Worm (Caenorhabditis elegans): Measurements from ENCODE around the gene npp-18.
A peak's percentile ranks its signal among the peaks of the same experiment; 100 is the strongest.

npp-18 gene

ce11 chrIII:13346785-13347184, 50.1 kb downstream of the npp-18 start, which contains the start of gene mtm-6:
mtm-6 (plus strand) TSS chrIII:13347085.
- TF ChIP-seq F16B12.6 (tag; optimal IDR thresholded peaks at IDR 0.05) (peak; percentile 70), ces-1 (GFP tag; optimal IDR thresholded peaks at IDR 0.05) (no peak), ztf-4 (tag; optimal IDR thresholded peaks at IDR 0.05) (no peak), lsy-2 (tag; optimal IDR thresholded peaks at IDR 0.05) (peak in 1 of 2 experiments; percentile 23)

ce11 chrIII:13347782-13348327, 51.2 kb downstream of the npp-18 start:
- TF ChIP-seq hpl-2 (GFP tag; optimal IDR thresholded peaks at IDR 0.05): no peak
- TF ChIP-seq grh-1 (GFP tag; IDR thresholded peaks at IDR 0.05): no peak
- TF ChIP-seq fos-1 (tag; optimal IDR thresholded peaks at IDR 0.05): no peak
- no peak for TF ChIP-seq mab-9 (GFP tag; IDR thresholded peaks at IDR 0.05)
- TF ChIP-seq hlh-4 (tag; optimal IDR thresholded peaks at IDR 0.05): no peak
- TF ChIP-seq F16B12.6 (tag; optimal IDR thresholded peaks at IDR 0.05): no peak
- TF ChIP-seq tlp-1 (tag; optimal IDR thresholded peaks at IDR 0.05): no peak
- TF ChIP-seq unc-30 (tag; optimal IDR thresholded peaks at IDR 0.05): no peak
- TF ChIP-seq nhr-47 (tag; optimal IDR thresholded peaks at IDR 0.05): peak; percentile 11
- TF ChIP-seq nhr-11 (tag; optimal IDR thresholded peaks at IDR 0.05): no peak
- no peak for TF ChIP-seq lin-15B (tag; optimal IDR thresholded peaks at IDR 0.05)
- TF ChIP-seq swsn-7 (tag; optimal IDR thresholded peaks at IDR 0.05): peak; percentile 0
- peak; percentile 33 for TF ChIP-seq nhr-71 (tag; optimal IDR thresholded peaks at IDR 0.05)
- TF ChIP-seq nhr-28 (tag; optimal IDR thresholded peaks at IDR 0.05): no peak
- no peak for TF ChIP-seq ceh-63 (GFP tag; optimal IDR thresholded peaks at IDR 0.05)
- TF ChIP-seq zip-4 (GFP tag; optimal IDR thresholded peaks at IDR 0.05): no peak
- TF ChIP-seq ceh-8 (GFP tag; optimal IDR thresholded peaks at IDR 0.05): no peak
- peak in 2 of 3 experiments; percentile 7 to 48 for TF ChIP-seq ceh-82 (tag; optimal IDR thresholded peaks at IDR 0.05)
- TF ChIP-seq egl-13 (tag; optimal IDR thresholded peaks at IDR 0.05): no peak
- no peak for TF ChIP-seq jun-1 (tag; optimal IDR thresholded peaks at IDR 0.05)
- TF ChIP-seq pax-3 (tag; optimal IDR thresholded peaks at IDR 0.05): no peak
- TF ChIP-seq ces-1 (GFP tag; optimal IDR thresholded peaks at IDR 0.05): no peak
- TF ChIP-seq fkh-8 (tag; optimal IDR thresholded peaks at IDR 0.05): peak; percentile 9
- TF ChIP-seq ama-1 (optimal IDR thresholded peaks at IDR 0.05): no peak
- no peak for TF ChIP-seq skn-1 (tag; optimal IDR thresholded peaks at IDR 0.05)
- 0 out of 2 replicates have a peak, but pooled peaks have one; percentile 12 for TF ChIP-seq isw-1 (GFP tag; IDR thresholded peaks at IDR 0.05)
- peak; percentile 66 for TF ChIP-seq dsc-1 (tag; optimal IDR thresholded peaks at IDR 0.05)
- no peak for TF ChIP-seq nhr-77 (tag; optimal IDR thresholded peaks at IDR 0.05)
- no peak for TF ChIP-seq dpl-1 (GFP tag; optimal IDR thresholded peaks at IDR 0.05)
- no peak for TF ChIP-seq nhr-20 (tag; optimal IDR thresholded peaks at IDR 0.05)
- TF ChIP-seq hlh-17 (GFP tag; optimal IDR thresholded peaks at IDR 0.05; ENCODE audit: borderline replicate concordance): no peak
- no peak for TF ChIP-seq sox-4 (tag; optimal IDR thresholded peaks at IDR 0.05)
- no peak for TF ChIP-seq nhr-90 (tag; optimal IDR thresholded peaks at IDR 0.05; ENCODE audit: poor library complexity)
- no peak for TF ChIP-seq C34B4.2 (tag; optimal IDR thresholded peaks at IDR 0.05)
- peak in 1 of 2 experiments; percentile 18 for TF ChIP-seq lsy-2 (tag; optimal IDR thresholded peaks at IDR 0.05)
- TF ChIP-seq aly-2 (tag; optimal IDR thresholded peaks at IDR 0.05): no peak
- peak; percentile 1 for TF ChIP-seq fkh-4 (tag; optimal IDR thresholded peaks at IDR 0.05; ENCODE audit: borderline replicate concordance)
- no peak for TF ChIP-seq C16A3.4 (tag; optimal IDR thresholded peaks at IDR 0.05)
- TF ChIP-seq blmp-1 (tag; optimal IDR thresholded peaks at IDR 0.05): no peak
- no peak for TF ChIP-seq lir-3 (tag; optimal IDR thresholded peaks at IDR 0.05; ENCODE audit: poor library complexity)
- TF ChIP-seq sptf-1 (tag; optimal IDR thresholded peaks at IDR 0.05): no peak
- TF ChIP-seq lin-35 (GFP tag; optimal IDR thresholded peaks at IDR 0.05): no peak
- no peak for TF ChIP-seq fkh-10 (GFP tag; optimal IDR thresholded peaks at IDR 0.05)
- TF ChIP-seq C04F5.9 (tag; optimal IDR thresholded peaks at IDR 0.05): no peak
- TF ChIP-seq lin-14 (GFP tag; optimal IDR thresholded peaks at IDR 0.05): peak; percentile 77
- peak; percentile 28 for TF ChIP-seq tbx-2 (tag; optimal IDR thresholded peaks at IDR 0.05)
- TF ChIP-seq nhr-237 (tag; optimal IDR thresholded peaks at IDR 0.05): no peak
- peak in 1 of 2 experiments; percentile 3 for TF ChIP-seq efl-1 (optimal IDR thresholded peaks at IDR 0.05)
- no peak for TF ChIP-seq efl-1 (GFP tag; optimal IDR thresholded peaks at IDR 0.05 in 1 of 2)
- TF ChIP-seq nhr-85 (tag): no peak

Measured in whole organism, L1 larva.